Fruit fly (Drosophila melanogaster) whole organism: ENCODE measurements around the gene CG17211.

Source experiments
- CG8478 ChIP-seq: fragments of >200 bp; optimal IDR thresholded peaks from 2 replicates; lab custom pipeline; 2018; ENCODE audit warnings: inconsistent platforms
- Dll ChIP-seq: fragments of >200 bp; optimal IDR thresholded peaks from 2 replicates; lab custom pipeline; 2017
- EcR ChIP-seq, 2 experiments: fragments of >200 bp; optimal IDR thresholded peaks; 2 replicates each; lab custom pipeline; 2017; ENCODE audit warnings: missing biosample characterization in 2 of 2, missing genetic modification characterization in 2 of 2, missing genetic modification reagents in 2 of 2
- pan ChIP-seq: fragments of >200 bp; optimal IDR thresholded peaks from 2 replicates; lab custom pipeline; 2017
- psq ChIP-seq: fragments of >200 bp; optimal IDR thresholded peaks from 2 replicates; lab custom pipeline; 2017
- usp ChIP-seq: fragments of >200 bp; optimal IDR thresholded peaks from 2 replicates; lab custom pipeline; 2017; ENCODE audit warnings: missing biosample characterization, missing genetic modification characterization, mixed read lengths

The CG17211 gene

dm6 chr2L:12112943-12113557 is 1.1 kb upstream of the CG17211 start:
- TF ChIP-seq CG8478 (lab: Kevin White, UChicago) (no peak), EcR (GFP tag; optimal IDR thresholded peaks at IDR 0.05; lab: Kevin White, UChicago) (no peak), usp (GFP tag; lab: Kevin White, UChicago) (no peak), psq (no peak), Dll (no peak), pan (lab: Kevin White, UChicago) (no peak)

DNA sequence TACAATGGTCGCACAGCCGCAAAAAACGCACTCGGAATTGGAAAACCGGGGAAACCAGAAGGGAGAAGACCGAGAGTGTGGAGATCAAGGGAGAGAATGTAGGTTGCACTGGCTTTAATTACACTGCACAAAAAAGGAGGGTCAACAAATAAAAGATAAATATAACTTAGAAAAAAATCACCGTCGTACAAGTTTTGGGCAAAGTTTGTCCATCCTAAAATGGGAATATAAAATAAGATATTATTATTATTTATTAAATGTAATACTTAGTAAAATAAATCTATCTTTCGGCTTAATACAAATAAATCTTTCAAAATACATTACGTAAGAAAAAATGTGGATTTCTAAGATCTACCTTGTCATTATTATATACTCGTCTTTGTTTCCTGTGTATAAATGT is 1.6 kb downstream of the CG17211 start:
- TF ChIP-seq usp (GFP tag; lab: Kevin White, UChicago), result no peak
- no peak for TF ChIP-seq psq

DNA sequence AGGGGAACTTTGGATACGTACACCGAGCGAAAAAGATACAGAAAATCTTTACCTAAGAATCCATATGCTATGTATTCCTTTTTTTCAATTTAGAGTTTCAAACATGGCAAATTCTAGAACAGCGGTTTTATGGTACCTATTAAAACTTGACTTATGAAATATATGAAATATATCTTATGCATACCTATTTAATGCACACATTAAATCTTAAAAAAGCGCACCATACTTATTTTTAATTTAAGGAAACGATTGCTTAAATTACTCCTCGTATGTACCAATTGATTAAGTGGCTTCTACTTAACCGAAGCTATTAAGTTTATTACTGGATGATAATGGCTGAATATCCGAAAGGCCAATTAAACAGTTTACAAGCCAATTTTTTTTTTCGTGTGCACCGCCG is 5.8 kb downstream of the CG17211 start:
- TF ChIP-seq pan (lab: Kevin White, UChicago) (no peak), EcR (GFP tag; optimal IDR thresholded peaks at IDR 0.05; lab: Kevin White, UChicago) (no peak)

- TF ChIP-seq EcR (GFP tag; optimal IDR thresholded peaks at IDR 0.05; lab: Kevin White, UChicago) (no peak), Dll (no peak), psq (no peak), CG8478 (lab: Kevin White, UChicago) (no peak), usp (GFP tag; lab: Kevin White, UChicago) (no peak), pan (lab: Kevin White, UChicago) (no peak)
These were observed 19.3 kb downstream of the CG17211 start, which contains the start of gene rho-6 for dm6 chr2L:12133275-12134124. TSS of gene rho-6 (minus strand) at chr2L:12133411.

dm6 chr2L:12134125-12134378 is 19.9 kb downstream of the CG17211 start:
- TF ChIP-seq CG8478 (lab: Kevin White, UChicago), result no peak
- no peak for TF ChIP-seq psq
- TF ChIP-seq EcR (GFP tag; optimal IDR thresholded peaks at IDR 0.05; lab: Kevin White, UChicago), result no peak
- TF ChIP-seq pan (lab: Kevin White, UChicago), result no peak
- no peak for TF ChIP-seq usp (GFP tag; lab: Kevin White, UChicago)
- no peak for TF ChIP-seq Dll

DNA sequence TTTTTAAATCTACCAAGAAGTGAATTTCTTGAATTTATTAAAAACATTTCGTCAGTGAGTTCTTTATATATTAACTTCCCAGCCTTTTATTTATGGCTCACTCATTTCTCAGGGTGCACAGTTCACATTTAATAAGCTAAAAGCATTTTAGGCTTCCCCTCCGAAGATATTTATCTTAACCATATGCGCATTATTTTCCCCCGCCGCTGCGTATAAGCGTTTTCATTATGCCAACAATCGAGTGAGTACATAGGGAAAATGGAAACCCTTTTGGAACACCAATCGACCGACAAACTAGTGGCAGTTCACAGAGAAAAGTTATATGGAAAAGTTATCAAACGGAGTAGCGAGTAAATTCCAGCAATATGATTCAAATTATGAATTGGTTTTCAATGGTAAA is 23.5 kb downstream of the CG17211 start, which contains the start of gene Gr33a:
Gr33a (plus strand) TSS at position 301 of the 400 bp plus-strand sequence.
- TF ChIP-seq EcR (GFP tag; optimal IDR thresholded peaks at IDR 0.05; lab: Kevin White, UChicago) (no peak), CG8478 (lab: Kevin White, UChicago) (no peak), Dll (no peak), psq (no peak), pan (lab: Kevin White, UChicago) (no peak), usp (GFP tag; lab: Kevin White, UChicago) (no peak)

dm6 chr2L:12142439-12142838 is 28.3 kb downstream of the CG17211 start, which contains the start of gene CG31760:
TSS of gene CG31760 (plus strand) at chr2L:12142780.
- TF ChIP-seq psq (no peak), pan (lab: Kevin White, UChicago) (no peak), usp (GFP tag; lab: Kevin White, UChicago) (no peak), CG8478 (lab: Kevin White, UChicago) (no peak), Dll (no peak), EcR (GFP tag; optimal IDR thresholded peaks at IDR 0.05; lab: Kevin White, UChicago) (no peak)

dm6 chr2L:12161467-12161866 is 47.3 kb downstream of the CG17211 start, which contains the start of gene CG31861:
TSS of gene CG31861 (plus strand) at chr2L:12161767.
- TF ChIP-seq psq (no peak), EcR (GFP tag; optimal IDR thresholded peaks at IDR 0.05; lab: Kevin White, UChicago) (no peak), CG8478 (lab: Kevin White, UChicago) (no peak), usp (GFP tag; lab: Kevin White, UChicago) (no peak), Dll (no peak), pan (lab: Kevin White, UChicago) (no peak)

dm6 chr2L:12163941-12164340 is 49.8 kb downstream of the CG17211 start, which contains the start of gene ZnT33D:
TSS of gene ZnT33D (plus strand) at chr2L:12164241.
- TF ChIP-seq CG8478 (lab: Kevin White, UChicago) (no peak), usp (GFP tag; lab: Kevin White, UChicago) (no peak), pan (lab: Kevin White, UChicago) (no peak), EcR (GFP tag; optimal IDR thresholded peaks at IDR 0.05; lab: Kevin White, UChicago) (no peak), psq (no peak), Dll (no peak)

DNA sequence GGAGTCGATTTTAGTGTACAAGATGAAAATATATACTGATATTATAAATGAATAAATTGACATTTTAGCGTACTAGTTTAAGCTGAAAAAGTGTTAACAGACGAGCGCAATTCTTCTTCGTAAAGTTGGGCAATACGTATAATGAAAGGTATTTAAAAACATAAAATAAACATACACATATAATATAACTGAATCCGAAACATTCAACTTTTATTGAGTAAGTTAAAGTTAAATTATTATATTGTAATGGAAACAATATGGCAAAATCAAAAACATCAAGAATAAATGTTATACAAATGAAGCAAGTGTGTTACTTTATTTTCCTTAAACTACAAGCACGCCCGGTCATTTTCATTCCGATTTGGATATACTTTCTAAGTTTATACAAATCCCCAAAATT is 56.1 kb downstream of the CG17211 start, which contains the start of gene CG17217:
CG17217 (plus strand) TSS at position 301 of the 400 bp plus-strand sequence.
- no peak for TF ChIP-seq EcR (GFP tag; optimal IDR thresholded peaks at IDR 0.05; lab: Kevin White, UChicago)
- no peak for TF ChIP-seq CG8478 (lab: Kevin White, UChicago)
- TF ChIP-seq usp (GFP tag; lab: Kevin White, UChicago), result no peak
- no peak for TF ChIP-seq psq
- TF ChIP-seq Dll, result no peak
- TF ChIP-seq pan (lab: Kevin White, UChicago), result no peak

dm6 chr2L:12172536-12173234 is 58.5 kb downstream of the CG17211 start, which contains the start of the genes CG6583 and crok:
TSS of gene CG6583 (minus strand) at chr2L:12172586.
TSS of gene crok (plus strand) at chr2L:12172981.
- no peak for TF ChIP-seq EcR (GFP tag; optimal IDR thresholded peaks at IDR 0.05; lab: Kevin White, UChicago)
- TF ChIP-seq psq, result no peak
- no peak for TF ChIP-seq usp (GFP tag; lab: Kevin White, UChicago)
- TF ChIP-seq pan (lab: Kevin White, UChicago), result no peak
- TF ChIP-seq CG8478 (lab: Kevin White, UChicago), result no peak
- no peak for TF ChIP-seq Dll
